Worm (Caenorhabditis elegans): ENCODE results near the gene oac-29.

Gene oac-29

DNA sequence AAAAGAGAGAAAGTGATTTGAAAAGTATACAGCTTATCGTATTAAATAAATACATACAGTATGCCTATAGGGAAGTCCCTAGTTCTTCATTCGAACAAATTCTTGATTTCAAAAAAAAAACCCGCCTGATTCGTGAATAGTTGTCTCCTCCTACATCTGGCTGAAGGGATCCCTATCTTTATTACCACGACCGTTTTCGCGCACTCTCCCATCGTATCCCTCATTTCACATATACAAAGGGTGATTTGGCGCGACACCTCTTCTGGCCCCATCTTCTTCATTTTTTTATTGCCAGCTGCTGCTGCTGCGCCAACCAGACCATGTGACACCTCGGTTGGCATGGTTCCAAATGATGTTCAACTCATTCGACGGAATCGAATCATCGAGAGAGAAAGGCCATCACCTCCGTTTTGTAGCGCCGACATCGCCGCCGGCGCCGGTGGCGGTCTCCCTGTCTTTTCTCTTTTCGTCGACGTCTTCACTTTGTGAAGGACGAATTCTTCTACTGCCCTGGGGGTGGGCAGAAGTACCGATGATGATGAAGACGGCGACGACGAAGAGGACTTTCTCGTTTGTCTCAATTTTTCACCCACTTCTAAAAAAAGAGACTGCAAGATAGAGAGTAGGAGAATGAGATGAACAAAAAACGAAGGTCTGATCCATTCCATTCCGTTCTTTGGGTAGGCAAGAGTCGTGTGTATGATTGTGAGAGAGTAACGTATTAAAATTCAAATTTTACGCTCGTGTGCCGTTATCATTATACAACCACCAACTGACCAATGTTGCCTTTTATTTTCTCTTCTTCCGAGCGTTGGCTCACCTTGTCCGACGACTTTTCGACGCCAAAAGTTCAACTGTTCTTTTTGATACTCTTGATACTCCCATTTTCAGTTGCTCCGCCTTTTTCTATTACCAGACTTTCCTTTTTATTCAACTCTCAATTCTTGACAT is 26.9 kb upstream of the oac-29 start (continued):
- TF ChIP-seq elt-3 (tag; optimal IDR thresholded peaks at IDR 0.05) (peak in 4 of 6 experiments; percentile 13 to 64 (median 35)), pax-3 (tag; optimal IDR thresholded peaks at IDR 0.05) (no peak), F16B12.6 (tag; optimal IDR thresholded peaks at IDR 0.05) (no peak), sptf-1 (tag; optimal IDR thresholded peaks at IDR 0.05) (no peak), unc-98 (GFP tag; IDR thresholded peaks at IDR 0.05) (no peak), efl-1 (optimal IDR thresholded peaks at IDR 0.05) (no peak), efl-1 (GFP tag; optimal IDR thresholded peaks at IDR 0.05 in 1 of 2) (peak in 1 of 2 experiments; percentile 75), lin-39 (tag; optimal IDR thresholded peaks at IDR 0.05) (no peak), blmp-1 (tag; optimal IDR thresholded peaks at IDR 0.05) (peak; percentile 94), ceh-88 (GFP tag; IDR thresholded peaks at IDR 0.05) (no peak), unc-62 (GFP tag; optimal IDR thresholded peaks at IDR 0.05) (no peak), snpc-4 (tag; optimal IDR thresholded peaks at IDR 0.05) (peak; percentile 4), nhr-11 (tag; optimal IDR thresholded peaks at IDR 0.05) (no peak), lin-13 (GFP tag; optimal IDR thresholded peaks at IDR 0.05) (peak; percentile 4), irx-1 (tag; optimal IDR thresholded peaks at IDR 0.05) (peak; percentile 60), hpl-2 (GFP tag; optimal IDR thresholded peaks at IDR 0.05) (no peak), swsn-7 (tag; optimal IDR thresholded peaks at IDR 0.05) (peak; percentile 6), sox-4 (tag; optimal IDR thresholded peaks at IDR 0.05) (no peak), unc-86 (tag; optimal IDR thresholded peaks at IDR 0.05) (no peak), unc-130 (tag; optimal IDR thresholded peaks at IDR 0.05) (no peak), rnt-1 (tag; optimal IDR thresholded peaks at IDR 0.05) (no peak), tlp-1 (tag; optimal IDR thresholded peaks at IDR 0.05) (no peak), nhr-71 (tag; optimal IDR thresholded peaks at IDR 0.05) (peak; percentile 86), C04F5.9 (tag; optimal IDR thresholded peaks at IDR 0.05) (no peak), fkh-4 (tag; optimal IDR thresholded peaks at IDR 0.05; ENCODE audit: borderline replicate concordance) (no peak), nhr-84 (tag; optimal IDR thresholded peaks at IDR 0.05) (no peak), tbx-2 (tag; optimal IDR thresholded peaks at IDR 0.05) (peak; percentile 53), alr-1 (tag; optimal IDR thresholded peaks at IDR 0.05; ENCODE audit: borderline replicate concordance) (no peak), ces-1 (GFP tag; optimal IDR thresholded peaks at IDR 0.05) (no peak), fkh-8 (tag; optimal IDR thresholded peaks at IDR 0.05) (no peak), hlh-17 (GFP tag; optimal IDR thresholded peaks at IDR 0.05; ENCODE audit: borderline replicate concordance) (no peak), ztf-11 (tag; optimal IDR thresholded peaks at IDR 0.05) (no peak), nhr-19 (GFP tag; conservative IDR thresholded peaks at IDR 0.05) (peak; percentile 64), nhr-77 (tag; optimal IDR thresholded peaks at IDR 0.05) (no peak), fos-1 (tag; optimal IDR thresholded peaks at IDR 0.05) (no peak)

DNA sequence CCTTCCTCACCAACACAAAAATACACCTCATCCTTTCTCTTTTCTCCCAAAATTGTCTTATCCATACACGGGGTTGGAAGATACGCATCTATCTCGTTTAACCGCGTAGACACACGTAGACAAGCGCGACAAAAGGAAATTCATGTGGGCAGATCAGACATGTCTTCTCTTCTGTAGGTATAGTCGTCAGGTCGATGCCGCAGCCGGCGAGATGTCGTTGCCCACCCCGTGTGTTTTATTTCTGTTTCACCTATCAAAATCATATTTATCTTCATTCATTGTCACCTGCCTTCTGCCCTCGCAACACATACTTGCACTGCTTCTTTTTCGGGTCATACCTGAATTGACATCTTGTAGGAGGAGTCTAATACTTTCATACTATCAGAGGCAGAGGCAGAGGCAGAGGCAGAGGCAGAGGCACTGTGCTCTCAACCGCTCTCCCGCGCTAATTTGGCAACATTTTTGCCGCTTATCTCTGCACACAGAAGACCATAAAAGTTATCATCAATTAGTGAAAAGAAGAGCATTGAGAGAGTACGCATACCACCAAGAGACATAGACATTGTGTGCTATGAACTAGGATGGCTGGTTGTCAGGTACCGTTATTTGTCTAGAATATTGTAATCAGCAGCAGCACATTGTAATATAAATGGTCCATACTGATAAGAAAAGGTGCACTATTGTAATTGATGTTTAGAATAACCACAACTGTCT is 25.9 kb upstream of the oac-29 start:
- TF ChIP-seq irx-1 (tag; optimal IDR thresholded peaks at IDR 0.05): peak; percentile 66
- no peak for TF ChIP-seq ama-1 (optimal IDR thresholded peaks at IDR 0.05)
- peak in 3 of 6 experiments; percentile 24 to 61 (median 25) for TF ChIP-seq elt-3 (tag; optimal IDR thresholded peaks at IDR 0.05)
- no peak for TF ChIP-seq sptf-1 (tag; optimal IDR thresholded peaks at IDR 0.05)
- TF ChIP-seq rnt-1 (tag; optimal IDR thresholded peaks at IDR 0.05): peak; percentile 22
- TF ChIP-seq mdl-1 (tag; optimal IDR thresholded peaks at IDR 0.05): peak in 1 of 2 experiments; percentile 21
- no peak for TF ChIP-seq ceh-63 (GFP tag; optimal IDR thresholded peaks at IDR 0.05)
- TF ChIP-seq ceh-88 (GFP tag; IDR thresholded peaks at IDR 0.05): no peak
- TF ChIP-seq ztf-4 (tag; optimal IDR thresholded peaks at IDR 0.05): no peak
- TF ChIP-seq hlh-4 (tag; optimal IDR thresholded peaks at IDR 0.05): no peak
- no peak for TF ChIP-seq aha-1 (tag; optimal IDR thresholded peaks at IDR 0.05)
- no peak for TF ChIP-seq nhr-12 (tag; optimal IDR thresholded peaks at IDR 0.05)
- no peak for TF ChIP-seq nhr-76 (tag; optimal IDR thresholded peaks at IDR 0.05)
- TF ChIP-seq snpc-4 (tag; optimal IDR thresholded peaks at IDR 0.05): no peak
- peak; percentile 51 for TF ChIP-seq nhr-20 (tag; optimal IDR thresholded peaks at IDR 0.05)
- TF ChIP-seq mef-2 (tag; optimal IDR thresholded peaks at IDR 0.05): no peak
- peak; percentile 28 for TF ChIP-seq nhr-90 (tag; optimal IDR thresholded peaks at IDR 0.05; ENCODE audit: poor library complexity)
- TF ChIP-seq efl-1 (optimal IDR thresholded peaks at IDR 0.05): no peak
- TF ChIP-seq efl-1 (GFP tag; optimal IDR thresholded peaks at IDR 0.05 in 1 of 2): peak in 1 of 2 experiments; percentile 89
- no peak for TF ChIP-seq efl-3 (GFP tag; optimal IDR thresholded peaks at IDR 0.05)
- no peak for TF ChIP-seq dpl-1 (GFP tag; optimal IDR thresholded peaks at IDR 0.05)
- TF ChIP-seq nhr-19 (GFP tag; conservative IDR thresholded peaks at IDR 0.05): 0 out of 2 replicates have a peak, but pooled peaks have one; percentile 14
- no peak for TF ChIP-seq vab-15 (tag; optimal IDR thresholded peaks at IDR 0.05)
- no peak for TF ChIP-seq fkh-10 (GFP tag; optimal IDR thresholded peaks at IDR 0.05)

Measured in whole organism, L1 larva.